Worm (Caenorhabditis elegans) whole organism, mixed stage, embryonic: ENCODE data around the gene C13A10.2.

ENCODE experiments used
- M03D4.4 ChIP-seq: sonication (generic microtip); optimal IDR thresholded peaks from 2 replicates; lab custom pipeline; 2017; ENCODE audit warnings: mild to moderate bottlenecking, missing genetic modification characterization, missing compliant biosample characterization
- blmp-1 ChIP-seq: fragments of 150-350 bp; optimal IDR thresholded peaks from 2 replicates; lab custom pipeline; 2014; ENCODE audit warnings: missing biosample characterization, missing genetic modification characterization
- elt-1 ChIP-seq: sonication (generic microtip); optimal IDR thresholded peaks from 2 replicates; lab custom pipeline; 2017; ENCODE audit warnings: missing genetic modification characterization, mild to moderate bottlenecking, missing compliant biosample characterization, antibody characterized with exemption, moderate library complexity, borderline replicate concordance; ENCODE audit not compliant: insufficient read depth
- elt-3 ChIP-seq: fragments of 150-350 bp; optimal IDR thresholded peaks from 2 replicates; lab custom pipeline; 2014; ENCODE audit warnings: missing biosample characterization, missing genetic modification characterization
- lin-13 ChIP-seq: fragments of 150-350 bp; optimal IDR thresholded peaks from 2 replicates; lab custom pipeline; 2014; ENCODE audit warnings: missing biosample characterization, missing genetic modification characterization
- mab-5 ChIP-seq: fragments of 150-350 bp; optimal IDR thresholded peaks from 2 replicates; lab custom pipeline; 2014; ENCODE audit warnings: missing biosample characterization, missing genetic modification characterization
- nhr-12 ChIP-seq: fragments of 150-350 bp; optimal IDR thresholded peaks from 2 replicates; lab custom pipeline; 2014; ENCODE audit warnings: missing biosample characterization, missing genetic modification characterization
- nhr-237 ChIP-seq: fragments of 150-350 bp; optimal IDR thresholded peaks from 2 replicates; lab custom pipeline; 2014; ENCODE audit warnings: missing biosample characterization, missing genetic modification characterization
- pha-4 ChIP-seq: fragments of 150-350 bp; optimal IDR thresholded peaks from 2 replicates; lab custom pipeline; 2018; ENCODE audit warnings: missing biosample characterization, missing genetic modification reagents, missing genetic modification characterization
- snpc-4 ChIP-seq: fragments of 150-350 bp; optimal IDR thresholded peaks from 2 replicates; lab custom pipeline; 2014; ENCODE audit warnings: missing biosample characterization, missing genetic modification characterization
- unc-39 ChIP-seq: fragments of 150-350 bp; optimal IDR thresholded peaks from 2 replicates; lab custom pipeline; 2014; ENCODE audit warnings: missing biosample characterization, missing genetic modification characterization
- unc-62 ChIP-seq: fragments of 150-350 bp; optimal IDR thresholded peaks from 2 replicates; lab custom pipeline; 2014; ENCODE audit warnings: missing biosample characterization, missing genetic modification reagents, missing genetic modification characterization

DNA sequence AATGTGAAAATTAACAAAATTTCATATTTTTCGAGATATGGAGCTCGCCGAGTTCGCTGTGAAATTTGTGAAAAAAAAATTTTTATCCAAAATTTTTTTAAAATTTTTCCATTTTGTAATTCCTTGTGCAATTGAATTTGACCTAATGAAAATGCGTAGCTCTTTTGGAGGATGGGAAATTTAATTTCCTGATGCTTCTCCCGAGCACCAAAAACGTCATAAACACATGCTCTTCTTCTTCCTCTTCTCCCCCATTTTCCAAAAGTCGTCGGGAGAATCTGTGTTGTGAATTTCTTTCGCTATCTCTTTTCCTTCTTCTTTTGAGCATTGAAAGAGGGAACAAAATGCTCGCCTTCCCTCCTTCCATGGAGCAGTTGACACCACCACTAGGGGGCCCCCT, 16.4 kb downstream of the C13A10.2 start:
- no peak for TF ChIP-seq elt-1 (tag; lab: Kevin White, UChicago)
- no peak for TF ChIP-seq unc-62
- TF ChIP-seq mab-5 (tag; lab: Kevin White, UChicago), result no peak
- no peak for TF ChIP-seq blmp-1 (tag; lab: Kevin White, UChicago)
- no peak for TF ChIP-seq nhr-237
- no peak for TF ChIP-seq M03D4.4 (tag; lab: Kevin White, UChicago)
- TF ChIP-seq unc-39 (tag; lab: Kevin White, UChicago), result no peak
- TF ChIP-seq snpc-4 (tag; lab: Kevin White, UChicago), result no peak
- TF ChIP-seq nhr-12 (tag; lab: Kevin White, UChicago), result no peak
- TF ChIP-seq lin-13 (tag; lab: Kevin White, UChicago), result no peak
- no peak for TF ChIP-seq pha-4 (tag; lab: Kevin White, UChicago)
- no peak for TF ChIP-seq elt-3
